Fruit fly (Drosophila melanogaster) whole organism, pupa: Measurements from ENCODE around the gene CG16723.

ENCODE experiments used
- CG14655 ChIP-seq: fragments of 200-800 bp; sonication (Bioruptor generic); optimal IDR thresholded peaks from 3 replicates; lab custom pipeline; 2017; ENCODE audit warnings: mild to moderate bottlenecking, missing biosample characterization, missing genetic modification reagents, missing genetic modification characterization
- CG15710 ChIP-seq: fragments of 200-800 bp; sonication (Bioruptor generic); optimal IDR thresholded peaks from 2 replicates; lab custom pipeline; 2018; ENCODE audit warnings: missing biosample characterization, mild to moderate bottlenecking, missing genetic modification characterization, moderate library complexity
- CG32121 ChIP-seq: fragments of 200-800 bp; sonication (Bioruptor generic); IDR thresholded peaks from 2 replicates; pipeline ENCODE4 v1.3.6; 2022; ENCODE audit warnings: missing biosample characterization, missing genetic modification characterization
- CG4496 ChIP-seq: fragments of 200-800 bp; sonication (Bioruptor generic); IDR thresholded peaks from 3 replicates; pipeline ENCODE4 v1.3.6; 2022; ENCODE audit warnings: missing biosample characterization, missing genetic modification characterization
- CG9948 ChIP-seq: fragments of 200-800 bp; sonication (Bioruptor generic); optimal IDR thresholded peaks from 2 replicates; lab custom pipeline; 2018; ENCODE audit warnings: missing biosample characterization, mild to moderate bottlenecking, missing genetic modification characterization, moderate library complexity
- EcR ChIP-seq: fragments of 200-800 bp; sonication (Bioruptor generic); optimal IDR thresholded peaks from 3 replicates; lab custom pipeline; 2019; ENCODE audit warnings: missing biosample characterization, missing genetic modification characterization, mild to moderate bottlenecking, moderate library complexity, missing genetic modification reagents
- Ets98B ChIP-seq: fragments of 200-800 bp; sonication (Bioruptor generic); IDR thresholded peaks from 2 replicates; pipeline ENCODE4 v1.3.6; 2022; ENCODE audit warnings: missing biosample characterization, missing genetic modification characterization
- Pif1A ChIP-seq: fragments of 200-800 bp; sonication (Bioruptor generic); optimal IDR thresholded peaks from 3 replicates; lab custom pipeline; 2016; ENCODE audit warnings: missing biosample characterization, missing genetic modification characterization
- Pif1B ChIP-seq: fragments of 200-800 bp; sonication (Bioruptor generic); optimal IDR thresholded peaks from 3 replicates; lab custom pipeline; 2016; ENCODE audit warnings: missing biosample characterization, missing genetic modification characterization
- Snoo ChIP-seq: fragments of 200-800 bp; sonication (Bioruptor generic); optimal IDR thresholded peaks from 3 replicates; lab custom pipeline; 2017; ENCODE audit warnings: missing biosample characterization, mild to moderate bottlenecking, missing genetic modification characterization, inconsistent platforms
- gl ChIP-seq: fragments of 200-800 bp; sonication (Bioruptor generic); optimal IDR thresholded peaks from 2 replicates; lab custom pipeline; 2018; ENCODE audit warnings: missing biosample characterization, mild to moderate bottlenecking, missing genetic modification characterization
- rn ChIP-seq: fragments of 200-800 bp; sonication (Bioruptor generic); IDR thresholded peaks from 2 replicates; pipeline ENCODE4 v1.3.6; 2022; ENCODE audit warnings: missing biosample characterization, missing genetic modification characterization

- TF ChIP-seq gl, result no peak
- no peak for TF ChIP-seq Snoo (tag; lab: Kevin White, UChicago)
- no peak for TF ChIP-seq CG32121 (GFP tag; lab: Robert Waterston, UW)
- no peak for TF ChIP-seq EcR (GFP tag; lab: Kevin White, UChicago)
- TF ChIP-seq Ets98B (GFP tag; lab: Robert Waterston, UW), result no peak
- no peak for TF ChIP-seq Pif1B (GFP tag; lab: Kevin White, UChicago)
- no peak for TF ChIP-seq CG14655
- no peak for TF ChIP-seq CG4496 (GFP tag; lab: Robert Waterston, UW)
- no peak for TF ChIP-seq rn (GFP tag; lab: Robert Waterston, UW)
- no peak for TF ChIP-seq CG15710
- no peak for TF ChIP-seq Pif1A (GFP tag; lab: Kevin White, UChicago)
- TF ChIP-seq CG9948 (tag; lab: Kevin White, UChicago), result no peak
Observed at dm6 chr3R:23627140-23627539, 31.1 kb upstream of the CG16723 start.
